Worm (Caenorhabditis elegans) whole organism, mixed stage, embryonic: ENCODE data around the gene clec-6.

ENCODE experiments used
- M03D4.4 ChIP-seq: sonication (generic microtip); optimal IDR thresholded peaks from 2 replicates; lab custom pipeline; 2017; ENCODE audit warnings: mild to moderate bottlenecking, missing genetic modification characterization, missing compliant biosample characterization
- bed-3 ChIP-seq: fragments of 200-800 bp; sonication (Bioruptor generic); optimal IDR thresholded peaks from 3 replicates; lab custom pipeline; 2018; ENCODE audit warnings: mild to moderate bottlenecking, missing genetic modification characterization, moderate library complexity, missing compliant biosample characterization
- blmp-1 ChIP-seq: fragments of 150-350 bp; optimal IDR thresholded peaks from 2 replicates; lab custom pipeline; 2014; ENCODE audit warnings: missing biosample characterization, missing genetic modification characterization
- ceh-39 ChIP-seq: fragments of 150-350 bp; optimal IDR thresholded peaks from 2 replicates; lab custom pipeline; 2014; ENCODE audit warnings: missing biosample characterization, missing genetic modification characterization
- ceh-43 ChIP-seq: fragments of 200-800 bp; sonication (Bioruptor generic); optimal IDR thresholded peaks from 2 replicates; lab custom pipeline; 2018; ENCODE audit warnings: mild to moderate bottlenecking, missing genetic modification characterization, moderate library complexity, missing compliant biosample characterization
- ceh-83 ChIP-seq: fragments of 200-800 bp; sonication (Bioruptor generic); optimal IDR thresholded peaks from 2 replicates; lab custom pipeline; 2018; ENCODE audit warnings: mild to moderate bottlenecking, missing genetic modification characterization, missing compliant biosample characterization
- ces-1 ChIP-seq: fragments of 150-350 bp; optimal IDR thresholded peaks from 2 replicates; lab custom pipeline; 2014; ENCODE audit warnings: missing biosample characterization, missing genetic modification reagents, missing genetic modification characterization
- drap-1 ChIP-seq: fragments of 200-800 bp; sonication (Bioruptor generic); optimal IDR thresholded peaks from 3 replicates; lab custom pipeline; 2018; ENCODE audit warnings: mild to moderate bottlenecking, missing genetic modification characterization, missing compliant biosample characterization
- elt-1 ChIP-seq: sonication (generic microtip); optimal IDR thresholded peaks from 2 replicates; lab custom pipeline; 2017; ENCODE audit warnings: missing genetic modification characterization, mild to moderate bottlenecking, missing compliant biosample characterization, antibody characterized with exemption, moderate library complexity, borderline replicate concordance; ENCODE audit not compliant: insufficient read depth
- elt-3 ChIP-seq: fragments of 150-350 bp; optimal IDR thresholded peaks from 2 replicates; lab custom pipeline; 2014; ENCODE audit warnings: missing biosample characterization, missing genetic modification characterization
- flh-1 ChIP-seq: fragments of 200-800 bp; sonication (Bioruptor generic); optimal IDR thresholded peaks from 2 replicates; lab custom pipeline; 2018; ENCODE audit warnings: mild to moderate bottlenecking, missing genetic modification characterization, moderate library complexity, missing compliant biosample characterization
- ham-2 ChIP-seq: fragments of 200-800 bp; sonication (Bioruptor generic); optimal IDR thresholded peaks from 2 replicates; lab custom pipeline; 2018; ENCODE audit warnings: mild to moderate bottlenecking, missing genetic modification characterization, missing compliant biosample characterization
- lin-13 ChIP-seq: fragments of 150-350 bp; optimal IDR thresholded peaks from 2 replicates; lab custom pipeline; 2014; ENCODE audit warnings: missing biosample characterization, missing genetic modification characterization
- mab-5 ChIP-seq: fragments of 150-350 bp; optimal IDR thresholded peaks from 2 replicates; lab custom pipeline; 2014; ENCODE audit warnings: missing biosample characterization, missing genetic modification characterization
- mep-1 ChIP-seq: fragments of 150-350 bp; optimal IDR thresholded peaks from 2 replicates; lab custom pipeline; 2017; ENCODE audit warnings: missing biosample characterization, missing genetic modification reagents, missing genetic modification characterization, inconsistent platforms
- mls-2 ChIP-seq: sonication (generic microtip); optimal IDR thresholded peaks from 2 replicates; lab custom pipeline; 2016; ENCODE audit warnings: mild to moderate bottlenecking, missing genetic modification characterization, moderate library complexity, missing compliant biosample characterization
- nhr-12 ChIP-seq: fragments of 150-350 bp; optimal IDR thresholded peaks from 2 replicates; lab custom pipeline; 2014; ENCODE audit warnings: missing biosample characterization, missing genetic modification characterization
- nhr-2 ChIP-seq: fragments of 150-350 bp; optimal IDR thresholded peaks from 2 replicates; lab custom pipeline; 2014; ENCODE audit warnings: missing biosample characterization, missing genetic modification characterization
- nhr-237 ChIP-seq: fragments of 150-350 bp; optimal IDR thresholded peaks from 2 replicates; lab custom pipeline; 2014; ENCODE audit warnings: missing biosample characterization, missing genetic modification characterization
- nhr-28 ChIP-seq: fragments of 150-350 bp; optimal IDR thresholded peaks from 2 replicates; lab custom pipeline; 2014; ENCODE audit warnings: missing biosample characterization, missing genetic modification characterization
- pha-4 ChIP-seq: fragments of 150-350 bp; optimal IDR thresholded peaks from 2 replicates; lab custom pipeline; 2018; ENCODE audit warnings: missing biosample characterization, missing genetic modification reagents, missing genetic modification characterization
- sem-2 ChIP-seq: fragments of 200-800 bp; sonication (Bioruptor generic); optimal IDR thresholded peaks from 2 replicates; lab custom pipeline; 2018; ENCODE audit warnings: mild to moderate bottlenecking, missing genetic modification characterization, missing compliant biosample characterization
- snpc-4 ChIP-seq: fragments of 150-350 bp; optimal IDR thresholded peaks from 2 replicates; lab custom pipeline; 2014; ENCODE audit warnings: missing biosample characterization, missing genetic modification characterization
- sptf-1 ChIP-seq: sonication (generic microtip); optimal IDR thresholded peaks from 2 replicates; lab custom pipeline; 2017; ENCODE audit warnings: mild to moderate bottlenecking, missing genetic modification characterization, moderate library complexity, missing compliant biosample characterization
- unc-120 ChIP-seq: sonication (generic microtip); optimal IDR thresholded peaks from 2 replicates; lab custom pipeline; 2017; ENCODE audit warnings: missing genetic modification characterization, missing compliant biosample characterization; ENCODE audit not compliant: poor library complexity, severe bottlenecking
- unc-39 ChIP-seq: fragments of 150-350 bp; optimal IDR thresholded peaks from 2 replicates; lab custom pipeline; 2014; ENCODE audit warnings: missing biosample characterization, missing genetic modification characterization
- unc-62 ChIP-seq: fragments of 150-350 bp; optimal IDR thresholded peaks from 2 replicates; lab custom pipeline; 2014; ENCODE audit warnings: missing biosample characterization, missing genetic modification reagents, missing genetic modification characterization
- zip-8 ChIP-seq: fragments of 150-350 bp; optimal IDR thresholded peaks from 2 replicates; lab custom pipeline; 2014; ENCODE audit warnings: missing biosample characterization, missing genetic modification characterization
- ztf-11 ChIP-seq: fragments of 150-350 bp; optimal IDR thresholded peaks from 2 replicates; lab custom pipeline; 2014; ENCODE audit warnings: missing biosample characterization, missing genetic modification characterization

clec-6 gene

DNA sequence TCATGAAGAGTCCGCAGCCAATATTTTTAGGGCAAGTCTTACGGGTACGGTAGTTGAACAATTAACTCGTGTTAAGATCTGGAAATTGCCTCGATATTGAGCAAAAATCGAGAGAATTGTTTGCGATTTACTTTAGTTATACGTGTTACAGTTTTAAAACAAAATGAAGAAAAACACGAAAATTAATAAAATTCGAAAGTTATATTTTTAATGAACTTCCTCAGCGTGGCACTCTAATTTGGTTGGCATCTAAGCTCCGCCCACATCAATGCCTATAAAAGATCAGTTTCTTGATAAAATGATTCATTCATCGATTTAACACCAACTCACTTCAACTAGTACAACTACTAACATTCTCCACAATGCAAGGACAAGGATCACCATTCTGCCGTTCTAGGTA is 16.8 kb downstream of the clec-6 start, which contains the start of gene gipc-1:
gipc-1 (plus strand) TSS at position 301 of the 400 bp plus-strand sequence.
- TF ChIP-seq sem-2 (GFP tag; lab: Kevin White, UChicago) (no peak), ceh-39 (tag; lab: Kevin White, UChicago) (no peak), drap-1 (GFP tag; lab: Kevin White, UChicago) (no peak), lin-13 (tag; lab: Kevin White, UChicago) (no peak), sptf-1 (tag; lab: Kevin White, UChicago) (no peak), M03D4.4 (tag; lab: Kevin White, UChicago) (no peak), snpc-4 (tag; lab: Kevin White, UChicago) (no peak), mls-2 (tag; lab: Kevin White, UChicago) (no peak), nhr-237 (tag; lab: Kevin White, UChicago) (no peak), elt-3 (no peak), ces-1 (no peak), nhr-2 (tag; lab: Kevin White, UChicago) (no peak), unc-120 (tag; lab: Kevin White, UChicago) (no peak), zip-8 (tag; lab: Kevin White, UChicago) (no peak), flh-1 (no peak), mep-1 (tag; lab: Kevin White, UChicago) (no peak), mab-5 (tag; lab: Kevin White, UChicago) (no peak), ceh-83 (GFP tag; lab: Kevin White, UChicago) (no peak), ztf-11 (tag; lab: Kevin White, UChicago) (no peak)

DNA sequence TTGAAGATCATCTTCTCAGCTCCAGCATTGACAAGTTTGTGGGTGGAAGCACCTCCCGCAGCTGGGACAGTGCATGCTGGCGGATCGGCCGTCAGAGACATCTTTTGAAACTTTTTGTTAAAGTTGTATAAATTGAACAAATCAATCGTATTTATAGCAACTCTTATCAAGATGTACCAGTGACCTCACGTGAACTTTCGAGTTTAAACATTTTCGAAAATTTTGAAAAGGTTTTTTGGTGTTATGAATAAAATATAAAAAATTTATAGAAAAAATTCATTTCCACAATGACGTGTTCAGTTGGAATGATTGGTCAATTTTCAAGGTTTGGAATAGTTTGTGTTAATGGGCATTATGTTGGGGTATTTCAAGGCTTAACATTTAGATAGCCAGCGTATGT is 18.6 kb downstream of the clec-6 start, which contains the start of the genes msd-4 and C35D10.3:
msd-4 (minus strand) TSS at position 101 of the 400 bp plus-strand sequence.
C35D10.3 (plus strand) TSS at position 279 of the 400 bp plus-strand sequence.
- TF ChIP-seq sem-2 (GFP tag; lab: Kevin White, UChicago): no peak
- no peak for TF ChIP-seq bed-3
- TF ChIP-seq unc-120 (tag; lab: Kevin White, UChicago): no peak
- no peak for TF ChIP-seq unc-39 (tag; lab: Kevin White, UChicago)
- TF ChIP-seq mab-5 (tag; lab: Kevin White, UChicago): no peak
- no peak for TF ChIP-seq mep-1 (tag; lab: Kevin White, UChicago)
- no peak for TF ChIP-seq lin-13 (tag; lab: Kevin White, UChicago)
- no peak for TF ChIP-seq nhr-237 (tag; lab: Kevin White, UChicago)
- TF ChIP-seq mls-2 (tag; lab: Kevin White, UChicago): no peak
- TF ChIP-seq M03D4.4 (tag; lab: Kevin White, UChicago): no peak
- TF ChIP-seq, all 35 proteins: peak for 0

DNA sequence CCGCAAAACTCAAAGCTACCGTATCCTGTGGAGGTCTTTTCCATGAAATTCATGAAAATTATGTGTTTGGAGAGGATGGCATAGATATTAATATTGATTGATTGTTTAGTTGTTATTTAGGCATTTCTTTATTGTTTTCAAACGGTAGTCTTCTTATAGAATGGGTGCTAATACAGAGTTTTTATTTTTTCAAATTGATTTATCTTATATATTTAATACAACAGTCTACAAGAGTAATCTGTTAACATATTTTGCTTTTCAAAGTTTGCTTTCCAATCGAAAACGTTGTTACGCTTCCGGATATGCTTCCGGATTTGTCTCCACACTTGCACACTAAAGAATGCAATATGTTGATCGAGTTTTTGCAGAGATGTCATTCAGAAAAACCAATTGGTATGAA is 20.5 kb downstream of the clec-6 start, which contains the start of gene C35D10.17:
C35D10.17 (plus strand) TSS at position 301 of the 400 bp plus-strand sequence.
- no peak for TF ChIP-seq elt-3
- no peak for TF ChIP-seq nhr-12 (tag; lab: Kevin White, UChicago)
- TF ChIP-seq nhr-2 (tag; lab: Kevin White, UChicago): no peak
- no peak for TF ChIP-seq mep-1 (tag; lab: Kevin White, UChicago)
- TF ChIP-seq unc-62 (GFP tag; lab: Kevin White, UChicago): no peak
- TF ChIP-seq unc-120 (tag; lab: Kevin White, UChicago): no peak
- no peak for TF ChIP-seq pha-4 (tag; lab: Kevin White, UChicago)
- TF ChIP-seq blmp-1: no peak
- no peak for TF ChIP-seq ham-2 (GFP tag; lab: Kevin White, UChicago)
- TF ChIP-seq sptf-1 (tag; lab: Kevin White, UChicago): no peak
- TF ChIP-seq bed-3: no peak
- no peak for TF ChIP-seq mab-5 (tag; lab: Kevin White, UChicago)
- TF ChIP-seq, all 35 proteins: peak for 0

DNA sequence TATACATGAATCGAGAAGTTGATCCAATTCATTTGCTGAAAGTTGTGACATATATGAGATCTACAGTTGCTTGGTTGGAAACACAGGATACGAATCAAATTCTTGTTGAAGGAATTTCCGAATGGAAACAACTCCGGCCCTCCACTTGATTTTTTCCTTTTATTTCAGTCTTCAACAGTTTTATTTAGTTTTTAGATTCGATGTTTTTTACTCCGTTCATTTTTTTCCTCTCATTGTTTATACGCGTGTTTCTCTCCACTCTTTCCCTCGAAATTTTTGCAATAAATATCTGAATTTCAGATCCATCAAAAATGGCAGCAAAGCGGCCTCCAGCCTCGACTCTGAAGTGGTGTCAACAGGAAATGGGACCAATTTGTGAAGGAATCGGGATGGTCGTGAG is 24.1 kb downstream of the clec-6 start, which contains the start of gene coq-8:
coq-8 (plus strand) TSS at position 301 of the 400 bp plus-strand sequence.
- no peak for TF ChIP-seq ceh-43 (GFP tag; lab: Kevin White, UChicago)
- no peak for TF ChIP-seq ceh-39 (tag; lab: Kevin White, UChicago)
- no peak for TF ChIP-seq ham-2 (GFP tag; lab: Kevin White, UChicago)
- TF ChIP-seq nhr-28 (tag; lab: Kevin White, UChicago): no peak
- no peak for TF ChIP-seq elt-1 (tag; lab: Kevin White, UChicago)
- TF ChIP-seq mls-2 (tag; lab: Kevin White, UChicago): no peak
- TF ChIP-seq, all 35 proteins: peak for 0
